Worm (Caenorhabditis elegans) whole organism, L3 larva: Measurements from ENCODE around the gene ddo-2.
"Not testable (repeated sequence)": the region's sequence is repeated elsewhere in the genome, so short reads cannot be mapped to it uniquely, and the experiment has no call there.

Experiments
- R02D3.7 ChIP-seq: fragments of 150-350 bp; optimal IDR thresholded peaks from 2 replicates; lab custom pipeline; 2014; ENCODE audit warnings: missing biosample characterization, missing genetic modification characterization
- ZK546.5 ChIP-seq: sonication (generic microtip); optimal IDR thresholded peaks from 2 replicates; lab custom pipeline; 2017; ENCODE audit warnings: missing biosample characterization, missing genetic modification characterization
- ama-1 ChIP-seq: fragments of 150-350 bp; optimal IDR thresholded peaks from 2 replicates; lab custom pipeline; 2018
- ceh-16 ChIP-seq: sonication (generic microtip); optimal IDR thresholded peaks from 2 replicates; lab custom pipeline; 2017; ENCODE audit warnings: missing biosample characterization, missing genetic modification characterization
- ceh-28 ChIP-seq: fragments of 150-350 bp; optimal IDR thresholded peaks from 2 replicates; lab custom pipeline; 2014; ENCODE audit warnings: missing biosample characterization, missing genetic modification reagents, missing genetic modification characterization
- ceh-82 ChIP-seq: fragments of 150-350 bp; optimal IDR thresholded peaks from 2 replicates; lab custom pipeline; 2014; ENCODE audit warnings: missing biosample characterization, missing genetic modification characterization
- ceh-9 ChIP-seq: sonication (generic microtip); optimal IDR thresholded peaks from 2 replicates; lab custom pipeline; 2018; ENCODE audit warnings: missing biosample characterization, missing genetic modification characterization
- daf-12 ChIP-seq: fragments of 150-350 bp; optimal IDR thresholded peaks from 2 replicates; lab custom pipeline; 2014; ENCODE audit warnings: missing biosample characterization, missing genetic modification reagents, missing genetic modification characterization
- egl-5 ChIP-seq: fragments of 150-350 bp; optimal IDR thresholded peaks from 2 replicates; lab custom pipeline; 2017; ENCODE audit warnings: missing biosample characterization, missing genetic modification reagents, missing genetic modification characterization, inconsistent platforms
- elt-1 ChIP-seq: fragments of 150-350 bp; optimal IDR thresholded peaks from 2 replicates; lab custom pipeline; 2014; ENCODE audit warnings: missing biosample characterization, missing genetic modification characterization
- elt-2 ChIP-seq: sonication (generic microtip); optimal IDR thresholded peaks from 2 replicates; lab custom pipeline; 2016; ENCODE audit warnings: missing genetic modification reagents, mild to moderate bottlenecking, missing genetic modification characterization, missing compliant biosample characterization
- eor-1 ChIP-seq, 2 experiments: fragments of 150-350 bp; optimal IDR thresholded peaks; 2 replicates each; lab custom pipeline; 2014 to 2018; ENCODE audit warnings: missing biosample characterization in 2 of 2, missing genetic modification characterization in 2 of 2
- fkh-10 ChIP-seq: sonication (generic microtip); optimal IDR thresholded peaks from 2 replicates; lab custom pipeline; 2017; ENCODE audit warnings: missing biosample characterization, missing genetic modification reagents, missing genetic modification characterization
- fos-1 ChIP-seq: fragments of 150-350 bp; optimal IDR thresholded peaks from 2 replicates; lab custom pipeline; 2014; ENCODE audit warnings: missing biosample characterization, missing genetic modification characterization
- hmg-11 ChIP-seq: sonication (generic microtip); optimal IDR thresholded peaks from 2 replicates; lab custom pipeline; 2016; ENCODE audit warnings: missing genetic modification characterization, missing compliant biosample characterization
- jun-1 ChIP-seq: fragments of 150-350 bp; optimal IDR thresholded peaks from 2 replicates; lab custom pipeline; 2014; ENCODE audit warnings: missing biosample characterization, missing genetic modification reagents, missing genetic modification characterization
- lin-39 ChIP-seq: fragments of 150-350 bp; optimal IDR thresholded peaks from 2 replicates; lab custom pipeline; 2018; ENCODE audit warnings: missing biosample characterization, missing genetic modification reagents, missing genetic modification characterization
- mdl-1 ChIP-seq: fragments of 150-350 bp; optimal IDR thresholded peaks from 2 replicates; lab custom pipeline; 2014; ENCODE audit warnings: missing biosample characterization, missing genetic modification characterization
- nhr-11 ChIP-seq: fragments of 150-350 bp; optimal IDR thresholded peaks from 2 replicates; lab custom pipeline; 2014; ENCODE audit warnings: missing biosample characterization, missing genetic modification characterization
- nhr-12 ChIP-seq: fragments of 150-350 bp; optimal IDR thresholded peaks from 2 replicates; lab custom pipeline; 2014; ENCODE audit warnings: missing biosample characterization, missing genetic modification characterization
- nhr-23 ChIP-seq: fragments of 150-350 bp; optimal IDR thresholded peaks from 2 replicates; lab custom pipeline; 2014; ENCODE audit warnings: missing biosample characterization, missing genetic modification reagents, missing genetic modification characterization
- nhr-237 ChIP-seq: fragments of 150-350 bp; optimal IDR thresholded peaks from 2 replicates; lab custom pipeline; 2014; ENCODE audit warnings: missing biosample characterization, missing genetic modification characterization
- nhr-28 ChIP-seq: fragments of 150-350 bp; optimal IDR thresholded peaks from 2 replicates; lab custom pipeline; 2014; ENCODE audit warnings: missing biosample characterization, missing genetic modification characterization
- nhr-43 ChIP-seq: sonication (generic microtip); optimal IDR thresholded peaks from 2 replicates; lab custom pipeline; 2016; ENCODE audit warnings: mild to moderate bottlenecking, missing genetic modification characterization, missing compliant biosample characterization; ENCODE audit not compliant: poor library complexity, severe bottlenecking
- nhr-67 ChIP-seq: fragments of 150-350 bp; optimal IDR thresholded peaks from 2 replicates; lab custom pipeline; 2014; ENCODE audit warnings: missing biosample characterization, missing genetic modification characterization
- nhr-77 ChIP-seq: fragments of 150-350 bp; optimal IDR thresholded peaks from 2 replicates; lab custom pipeline; 2014; ENCODE audit warnings: missing biosample characterization, missing genetic modification characterization
- pha-4 ChIP-seq: fragments of 150-350 bp; optimal IDR thresholded peaks from 2 replicates; lab custom pipeline; 2014; ENCODE audit warnings: missing biosample characterization, missing genetic modification reagents, missing genetic modification characterization
- pqm-1 ChIP-seq: fragments of 150-350 bp; optimal IDR thresholded peaks from 2 replicates; lab custom pipeline; 2017; ENCODE audit warnings: missing biosample characterization, missing genetic modification characterization, inconsistent platforms
- sea-2 ChIP-seq: fragments of 150-350 bp; sonication (generic microtip); optimal IDR thresholded peaks from 4 replicates; lab custom pipeline; 2014; ENCODE audit warnings: missing biosample characterization, missing genetic modification reagents, missing genetic modification characterization
- skn-1 ChIP-seq: fragments of 150-350 bp; optimal IDR thresholded peaks from 2 replicates; lab custom pipeline; 2014; ENCODE audit warnings: missing biosample characterization, missing genetic modification characterization
- snpc-4 ChIP-seq: fragments of 150-350 bp; optimal IDR thresholded peaks from 2 replicates; lab custom pipeline; 2014; ENCODE audit warnings: missing biosample characterization, missing genetic modification characterization
- tbx-2 ChIP-seq: sonication (generic microtip); optimal IDR thresholded peaks from 2 replicates; lab custom pipeline; 2016; ENCODE audit warnings: mild to moderate bottlenecking, missing genetic modification characterization, missing compliant biosample characterization
- unc-39 ChIP-seq: sonication (generic microtip); optimal IDR thresholded peaks from 4 replicates; lab custom pipeline; 2017; ENCODE audit warnings: missing biosample characterization, missing genetic modification characterization
- zag-1 ChIP-seq: fragments of 150-350 bp; optimal IDR thresholded peaks from 2 replicates; lab custom pipeline; 2014; ENCODE audit warnings: missing biosample characterization, missing genetic modification characterization

The ddo-2 gene

ce11 chrV:7451421-7451820 is 15.9 kb upstream of the ddo-2 start, which contains the start of gene try-11:
try-11 (plus strand) TSS chrV:7451721.
- TF ChIP-seq unc-39 (tag; lab: Kevin White, UChicago) = no peak
- TF ChIP-seq daf-12 (tag; lab: Kevin White, UChicago) = no peak
- TF ChIP-seq eor-1 (tag; optimal IDR thresholded peaks at IDR 0.05; lab: Kevin White, UChicago) = no peak
- TF ChIP-seq pha-4 (tag; lab: Kevin White, UChicago) = no peak
- TF ChIP-seq egl-5 (tag; lab: Kevin White, UChicago) = no peak
- TF ChIP-seq snpc-4 (tag; lab: Kevin White, UChicago) = no peak
- no peak for TF ChIP-seq elt-1 (tag; lab: Kevin White, UChicago)
- TF ChIP-seq nhr-11 (tag; lab: Kevin White, UChicago) = no peak

ce11 chrV:7449303-7449827 is 13.9 kb upstream of the ddo-2 start, which contains the start of gene try-12:
try-12 (plus strand) TSS chrV:7449353.
- TF ChIP-seq pqm-1 = no peak
- TF ChIP-seq ceh-9 (tag; lab: Kevin White, UChicago) = no peak
- TF ChIP-seq ceh-82 (tag; lab: Kevin White, UChicago) = no peak
- no peak for TF ChIP-seq zag-1 (tag; lab: Kevin White, UChicago)
- TF ChIP-seq nhr-28 (tag; lab: Kevin White, UChicago) = no peak
- TF ChIP-seq fos-1 (tag; lab: Kevin White, UChicago) = no peak
- TF ChIP-seq nhr-12 (tag; lab: Kevin White, UChicago) = no peak
- no peak for TF ChIP-seq egl-5 (tag; lab: Kevin White, UChicago)
- no peak for TF ChIP-seq tbx-2 (tag; lab: Kevin White, UChicago)
- TF ChIP-seq R02D3.7 (tag; lab: Kevin White, UChicago) = no peak

- no peak for TF ChIP-seq ceh-16 (tag; lab: Kevin White, UChicago)
- no peak for TF ChIP-seq elt-2
- TF ChIP-seq ceh-28 (tag; lab: Kevin White, UChicago) = no peak
- TF ChIP-seq fkh-10 (GFP tag; lab: Kevin White, UChicago) = no peak
- no peak for TF ChIP-seq pqm-1
- no peak for TF ChIP-seq nhr-77 (tag; lab: Kevin White, UChicago)
- TF ChIP-seq ZK546.5 (tag; lab: Kevin White, UChicago) = no peak
- no peak for TF ChIP-seq nhr-67 (tag; lab: Kevin White, UChicago)
- TF ChIP-seq nhr-23 (tag; lab: Kevin White, UChicago) = no peak
- TF ChIP-seq nhr-43 (tag; lab: Kevin White, UChicago) = no peak
- TF ChIP-seq jun-1 (tag; lab: Kevin White, UChicago) = no peak
- no peak for TF ChIP-seq sea-2
- no peak for TF ChIP-seq hmg-11 (tag; lab: Kevin White, UChicago)
- no peak for TF ChIP-seq nhr-237 (tag; lab: Kevin White, UChicago)
- TF ChIP-seq mdl-1 (tag; lab: Kevin White, UChicago) = no peak
- no peak for TF ChIP-seq ceh-9 (tag; lab: Kevin White, UChicago)
These were observed 11.5 kb upstream of the ddo-2 start, which contains the start of gene F25E5.5 for ce11 chrV:7446965-7447364. F25E5.5 (plus strand) TSS chrV:7447265.

ce11 chrV:7444331-7444730 is 8.8 kb upstream of the ddo-2 start, which contains the start of gene nhr-141:
nhr-141 (plus strand) TSS chrV:7444661.
- TF ChIP-seq ama-1 (lab: Kevin White, UChicago); nhr-67 (tag; lab: Kevin White, UChicago); ceh-9 (tag; lab: Kevin White, UChicago): not testable (repeated sequence)

- TF ChIP-seq lin-39 (tag; lab: Kevin White, UChicago) (no peak), skn-1 (no peak)
- TF ChIP-seq, all 47 proteins: peak for 0
These were observed 4.3 kb upstream of the ddo-2 start, which contains the start of gene try-13 for ce11 chrV:7439807-7440206. try-13 (plus strand) TSS chrV:7440107.
